Worm (Caenorhabditis elegans) whole organism, L4 larva: Measurements from ENCODE around the gene R05G6.3.

Experiments used
- F26F4.8 ChIP-seq: fragments of 200-800 bp; sonication (Bioruptor generic); conservative IDR thresholded peaks from 2 replicates; pipeline ENCODE4 v1.3.6; 2022; ENCODE audit warnings: missing genetic modification characterization, missing compliant biosample characterization
- F44E2.7 ChIP-seq: fragments of 200-800 bp; sonication (Bioruptor generic); IDR thresholded peaks from 2 replicates; pipeline ENCODE4 v2.1.2; 2022; ENCODE audit warnings: missing genetic modification characterization, missing compliant biosample characterization
- R02D3.7 ChIP-seq: fragments of 150-350 bp; sonication (generic microtip); optimal IDR thresholded peaks from 3 replicates; lab custom pipeline; 2014; ENCODE audit warnings: missing biosample characterization, missing genetic modification characterization
- T26A8.4 ChIP-seq: fragments of 200-800 bp; sonication (Bioruptor generic); IDR thresholded peaks from 2 replicates; pipeline ENCODE4 v1.3.6; 2022; ENCODE audit warnings: missing genetic modification characterization, missing compliant biosample characterization
- Y5F2A.4 ChIP-seq: fragments of 200-800 bp; sonication (Bioruptor generic); optimal IDR thresholded peaks from 2 replicates; lab custom pipeline; 2018; ENCODE audit warnings: mild to moderate bottlenecking, missing genetic modification characterization, missing compliant biosample characterization
- aha-1 ChIP-seq: fragments of 150-350 bp; peaks from one replicate; lab custom pipeline; 2014; ENCODE audit warnings: missing biosample characterization, missing genetic modification characterization
- aly-2 ChIP-seq: sonication (generic microtip); optimal IDR thresholded peaks from 2 replicates; lab custom pipeline; 2018; ENCODE audit warnings: missing biosample characterization, missing genetic modification characterization
- ama-1 ChIP-seq: fragments of 150-350 bp; optimal IDR thresholded peaks from 2 replicates; lab custom pipeline; 2014; ENCODE audit warnings: inconsistent platforms, mixed read lengths
- attf-4 ChIP-seq: sonication (generic microtip); optimal IDR thresholded peaks from 3 replicates; lab custom pipeline; 2017; ENCODE audit warnings: missing biosample characterization, missing genetic modification characterization
- ceh-32 ChIP-seq: sonication (generic microtip); optimal IDR thresholded peaks from 2 replicates; lab custom pipeline; 2016; ENCODE audit warnings: mild to moderate bottlenecking, missing genetic modification characterization, missing compliant biosample characterization; ENCODE audit not compliant: poor library complexity
- ces-1 ChIP-seq: fragments of 150-350 bp; sonication (generic microtip); optimal IDR thresholded peaks from 4 replicates; lab custom pipeline; 2014; ENCODE audit warnings: missing biosample characterization, missing genetic modification reagents, missing genetic modification characterization
- cey-2 ChIP-seq: sonication (generic microtip); optimal IDR thresholded peaks from 3 replicates; lab custom pipeline; 2017; ENCODE audit warnings: missing genetic modification characterization, mild to moderate bottlenecking, missing compliant biosample characterization, antibody characterized with exemption, borderline replicate concordance; ENCODE audit not compliant: insufficient read depth
- ctbp-1 ChIP-seq: fragments of 200-800 bp; sonication (Bioruptor generic); IDR thresholded peaks from 2 replicates; pipeline ENCODE4 v1.3.6; 2022; ENCODE audit warnings: missing genetic modification reagents, missing genetic modification characterization, missing compliant biosample characterization
- daf-12 ChIP-seq: fragments of 150-350 bp; optimal IDR thresholded peaks from 2 replicates; lab custom pipeline; 2014; ENCODE audit warnings: missing biosample characterization, missing genetic modification reagents, missing genetic modification characterization
- daf-16 ChIP-seq, 3 experiments: sonication (generic microtip); optimal IDR thresholded peaks; 2 replicates each; lab custom pipeline; 2016 to 2017; ENCODE audit warnings: missing genetic modification characterization in 3 of 3, missing genetic modification reagents in 3 of 3, mild to moderate bottlenecking in 2 of 3, missing compliant biosample characterization in 2 of 3, missing biosample characterization in 1 of 3, moderate library complexity in 1 of 3
- dmd-6 ChIP-seq: fragments of 200-800 bp; sonication (Bioruptor generic); IDR thresholded peaks from 2 replicates; pipeline ENCODE4 v1.3.6; 2022; ENCODE audit warnings: missing genetic modification reagents, missing genetic modification characterization, missing compliant biosample characterization
- dmd-8 ChIP-seq: fragments of 200-800 bp; sonication (Bioruptor generic); IDR thresholded peaks from 2 replicates; pipeline ENCODE4 v1.3.6; 2022; ENCODE audit warnings: missing genetic modification characterization, missing compliant biosample characterization
- egl-27 ChIP-seq: sonication (generic microtip); optimal IDR thresholded peaks from 3 replicates; lab custom pipeline; 2017; ENCODE audit warnings: missing biosample characterization, missing genetic modification reagents, missing genetic modification characterization
- gei-8 ChIP-seq: fragments of 200-800 bp; sonication (Bioruptor generic); optimal IDR thresholded peaks from 2 replicates; lab custom pipeline; 2018; ENCODE audit warnings: mild to moderate bottlenecking, missing genetic modification characterization, missing compliant biosample characterization
- hif-1 ChIP-seq, 2 experiments: sonication (generic microtip); optimal IDR thresholded peaks; 2 replicates each; lab custom pipeline; 2016 to 2017; ENCODE audit warnings: missing compliant biosample characterization in 2 of 2, missing genetic modification characterization in 2 of 2, missing genetic modification reagents in 2 of 2, missing genotype in 2 of 2, mild to moderate bottlenecking in 1 of 2
- hlh-11 ChIP-seq: fragments of 200-800 bp; sonication (Bioruptor generic); optimal IDR thresholded peaks from 2 replicates; lab custom pipeline; 2018; ENCODE audit warnings: mild to moderate bottlenecking, missing genetic modification characterization, missing compliant biosample characterization
- hlh-30 ChIP-seq: sonication (generic microtip); optimal IDR thresholded peaks from 2 replicates; lab custom pipeline; 2017; ENCODE audit warnings: antibody characterized with exemption, mild to moderate bottlenecking, missing genetic modification characterization, missing compliant biosample characterization; ENCODE audit not compliant: insufficient read depth
- hmg-1.1 ChIP-seq: fragments of 200-800 bp; sonication (Bioruptor generic); IDR thresholded peaks from 2 replicates; pipeline ENCODE4 v1.3.6; 2022; ENCODE audit warnings: missing genetic modification reagents, missing genetic modification characterization, missing compliant biosample characterization
- lim-7 ChIP-seq: fragments of 200-800 bp; sonication (Bioruptor generic); IDR thresholded peaks from 2 replicates; pipeline ENCODE4 v1.3.6; 2022; ENCODE audit warnings: missing genetic modification characterization, missing compliant biosample characterization
- lin-1 ChIP-seq: fragments of 200-800 bp; sonication (Bioruptor generic); IDR thresholded peaks from 2 replicates; pipeline ENCODE4 v1.3.6; 2022; ENCODE audit warnings: missing genetic modification reagents, missing genetic modification characterization, missing compliant biosample characterization
- lin-13 ChIP-seq: fragments of 150-350 bp; optimal IDR thresholded peaks from 2 replicates; lab custom pipeline; 2014; ENCODE audit warnings: missing biosample characterization, missing genetic modification reagents, missing genetic modification characterization
- lir-3 ChIP-seq: sonication (generic microtip); optimal IDR thresholded peaks from 2 replicates; lab custom pipeline; 2016; ENCODE audit warnings: mild to moderate bottlenecking, missing genetic modification characterization, missing compliant biosample characterization
- madf-5 ChIP-seq, 2 experiments: fragments of 200-800 bp; sonication (Bioruptor generic); IDR thresholded peaks; 2 replicates each; pipeline ENCODE4 v1.3.6; 2022; ENCODE audit warnings: missing compliant biosample characterization in 2 of 2, missing genetic modification characterization in 2 of 2
- madf-9 ChIP-seq: fragments of 200-800 bp; sonication (Bioruptor generic); conservative IDR thresholded peaks from 2 replicates; pipeline ENCODE4 v1.3.6; 2022; ENCODE audit warnings: missing genetic modification reagents, missing genetic modification characterization, missing compliant biosample characterization
- nhr-10 ChIP-seq: fragments of 150-350 bp; optimal IDR thresholded peaks from 2 replicates; lab custom pipeline; 2014; ENCODE audit warnings: missing biosample characterization, missing genetic modification characterization
- nhr-11 ChIP-seq: fragments of 150-350 bp; optimal IDR thresholded peaks from 2 replicates; lab custom pipeline; 2014; ENCODE audit warnings: missing biosample characterization, missing genetic modification characterization
- nhr-28 ChIP-seq: fragments of 150-350 bp; optimal IDR thresholded peaks from 2 replicates; lab custom pipeline; 2014; ENCODE audit warnings: missing biosample characterization, missing genetic modification characterization
- nhr-41 ChIP-seq: fragments of 200-800 bp; sonication (Bioruptor generic); IDR thresholded peaks from 2 replicates; pipeline ENCODE4 v1.3.6; 2022; ENCODE audit warnings: missing genetic modification reagents, missing genetic modification characterization, missing compliant biosample characterization
- nhr-42 ChIP-seq: fragments of 200-800 bp; sonication (Bioruptor generic); IDR thresholded peaks from 2 replicates; pipeline ENCODE4 v1.3.6; 2022; ENCODE audit warnings: missing genetic modification characterization, missing compliant biosample characterization
- nhr-48 ChIP-seq: sonication (generic microtip); optimal IDR thresholded peaks from 2 replicates; lab custom pipeline; 2016; ENCODE audit warnings: mild to moderate bottlenecking, missing genetic modification characterization, missing compliant biosample characterization
- nhr-6 ChIP-seq: fragments of 150-350 bp; optimal IDR thresholded peaks from 2 replicates; lab custom pipeline; 2014; ENCODE audit warnings: missing biosample characterization, missing genetic modification characterization
- nhr-77 ChIP-seq: fragments of 150-350 bp; optimal IDR thresholded peaks from 2 replicates; lab custom pipeline; 2014; ENCODE audit warnings: missing biosample characterization, missing genetic modification characterization
- sdz-12 ChIP-seq: fragments of 200-800 bp; sonication (Bioruptor generic); optimal IDR thresholded peaks from 2 replicates; lab custom pipeline; 2018; ENCODE audit warnings: mild to moderate bottlenecking, missing genetic modification characterization, missing compliant biosample characterization
- set-16 ChIP-seq: fragments of 200-800 bp; sonication (Bioruptor generic); IDR thresholded peaks from 2 replicates; pipeline ENCODE4 v1.3.6; 2022; ENCODE audit warnings: missing genetic modification reagents, missing genetic modification characterization, missing compliant biosample characterization
- snpc-1.2 ChIP-seq: fragments of 200-800 bp; sonication (Bioruptor generic); IDR thresholded peaks from 2 replicates; pipeline ENCODE4 v1.3.6; 2022; ENCODE audit warnings: missing genetic modification reagents, missing genetic modification characterization, missing compliant biosample characterization
- spr-1 ChIP-seq: sonication (generic microtip); optimal IDR thresholded peaks from 2 replicates; lab custom pipeline; 2016; ENCODE audit warnings: mild to moderate bottlenecking, missing genetic modification characterization, missing compliant biosample characterization
- zag-1 ChIP-seq: fragments of 150-350 bp; optimal IDR thresholded peaks from 2 replicates; lab custom pipeline; 2014; ENCODE audit warnings: missing biosample characterization, missing genetic modification characterization
- zfp-2 ChIP-seq: sonication (generic microtip); optimal IDR thresholded peaks from 2 replicates; lab custom pipeline; 2016; ENCODE audit warnings: mild to moderate bottlenecking, missing genetic modification characterization, missing compliant biosample characterization
- ztf-11 ChIP-seq: fragments of 150-350 bp; optimal IDR thresholded peaks from 2 replicates; lab custom pipeline; 2014; ENCODE audit warnings: missing biosample characterization, missing genetic modification characterization

Gene R05G6.3

ce11 chrIV:7552958-7553553 is 36.7 kb downstream of the R05G6.3 start, which contains the start of gene dif-1 (continued):
- TF ChIP-seq daf-16 (GFP tag; optimal IDR thresholded peaks at IDR 0.05; lab: Kevin White, UChicago) (peak in 1 of 2 experiments; percentile 78), daf-16 (tag; optimal IDR thresholded peaks at IDR 0.05; lab: Kevin White, UChicago) (peak; percentile 92), aly-2 (tag; lab: Kevin White, UChicago) (no peak), ztf-11 (no peak), zfp-2 (no peak), nhr-77 (tag; lab: Kevin White, UChicago) (peak; percentile 66), lim-7 (GFP tag; lab: Robert Waterston, UW) (no peak), nhr-10 (tag; lab: Kevin White, UChicago) (peak; percentile 2), egl-27 (tag; lab: Kevin White, UChicago) (no peak), ceh-32 (tag; lab: Kevin White, UChicago) (no peak), nhr-41 (GFP tag; lab: Robert Waterston, UW) (no peak), R02D3.7 (tag; lab: Kevin White, UChicago) (no peak), aha-1 (tag; lab: Kevin White, UChicago) (no peak), set-16 (GFP tag; lab: Robert Waterston, UW) (no peak), Y5F2A.4 (GFP tag; lab: Kevin White, UChicago) (no peak), spr-1 (tag; lab: Kevin White, UChicago) (no peak), F26F4.8 (GFP tag; lab: Robert Waterston, UW) (no peak), dmd-6 (GFP tag; lab: Robert Waterston, UW) (peak; percentile 63), dmd-8 (no peak), nhr-28 (tag; lab: Kevin White, UChicago) (peak; percentile 96), T26A8.4 (GFP tag; lab: Robert Waterston, UW) (no peak), gei-8 (GFP tag; lab: Kevin White, UChicago) (no peak), cey-2 (tag; lab: Kevin White, UChicago) (no peak), zag-1 (tag; lab: Kevin White, UChicago) (no peak), hif-1 (tag; optimal IDR thresholded peaks at IDR 0.05; lab: Kevin White, UChicago) (no peak), nhr-6 (no peak), snpc-1.2 (GFP tag; lab: Robert Waterston, UW) (no peak), sdz-12 (no peak), daf-12 (tag; lab: Kevin White, UChicago) (no peak), attf-4 (no peak), nhr-42 (no peak), hmg-1.1 (no peak), ama-1 (lab: Kevin White, UChicago) (peak; percentile 45), madf-9 (no peak), ctbp-1 (GFP tag; lab: Robert Waterston, UW) (no peak), hlh-30 (tag; lab: Kevin White, UChicago) (peak; percentile 27)

ce11 chrIV:7554351-7554750 is 38.0 kb downstream of the R05G6.3 start, which contains the start of gene F49E8.6:
Gene F49E8.6, minus strand, starts transcription at chrIV:7554667.
- TF ChIP-seq nhr-11 (tag; lab: Kevin White, UChicago) (peak; percentile 40), lir-3 (tag; lab: Kevin White, UChicago) (no peak), aha-1 (tag; lab: Kevin White, UChicago) (peak; percentile 46)

ce11 chrIV:7556265-7556866 is 40.0 kb downstream of the R05G6.3 start, which contains the start of the genes F49E8.7, F49E8.8 and nprl-2:
Gene F49E8.7, minus strand, starts transcription at chrIV:7556365.
Gene F49E8.8, plus strand, starts transcription at chrIV:7556637.
Gene nprl-2, plus strand, starts transcription at chrIV:7556816.
- TF ChIP-seq nhr-48 (tag; lab: Kevin White, UChicago) (no peak), madf-5 (GFP tag; IDR thresholded peaks at IDR 0.05; lab: Robert Waterston, UW) (no peak), F44E2.7 (no peak), daf-12 (tag; lab: Kevin White, UChicago) (no peak), lin-13 (no peak), dmd-8 (no peak), lin-1 (GFP tag; lab: Robert Waterston, UW) (no peak), ces-1 (GFP tag; lab: Kevin White, UChicago) (no peak), hlh-11 (no peak)
